Fruit fly (Drosophila melanogaster) whole organism, embryonic: ENCODE measurements around the gene CG8176.

Source experiments
- Ada2b ChIP-seq: fragments of 200-800 bp; sonication (Bioruptor generic); IDR thresholded peaks from 2 replicates; pipeline ENCODE4 v1.3.6; 2022; ENCODE audit warnings: missing biosample characterization, missing genetic modification characterization
- Atf3 ChIP-seq: fragments of 200-800 bp; sonication (Bioruptor generic); optimal IDR thresholded peaks from 3 replicates; lab custom pipeline; 2016; ENCODE audit warnings: missing biosample characterization, missing genetic modification characterization
- CG10565 ChIP-seq: fragments of 200-800 bp; sonication (Bioruptor generic); optimal IDR thresholded peaks from 3 replicates; lab custom pipeline; 2016; ENCODE audit warnings: missing biosample characterization, mild to moderate bottlenecking, missing genetic modification characterization
- CG11696 ChIP-seq: fragments of 200-800 bp; sonication (Bioruptor generic); IDR thresholded peaks from 2 replicates; pipeline ENCODE4 v1.3.6; 2022; ENCODE audit warnings: missing biosample characterization, missing genetic modification characterization
- CG13424 ChIP-seq: fragments of 200-800 bp; sonication (Bioruptor generic); optimal IDR thresholded peaks from 2 replicates; lab custom pipeline; 2019; ENCODE audit warnings: missing biosample characterization, mild to moderate bottlenecking, missing genetic modification characterization, moderate library complexity
- CG15073 ChIP-seq: fragments of 200-800 bp; sonication (Bioruptor generic); optimal IDR thresholded peaks from 2 replicates; lab custom pipeline; 2016; ENCODE audit warnings: missing biosample characterization, missing genetic modification characterization
- CG1602 ChIP-seq: fragments of 200-800 bp; sonication (Bioruptor generic); optimal IDR thresholded peaks from 3 replicates; lab custom pipeline; 2016; ENCODE audit warnings: missing biosample characterization, missing genetic modification characterization
- CG2129 ChIP-seq: fragments of 200-800 bp; sonication (Bioruptor generic); IDR thresholded peaks from 2 replicates; pipeline ENCODE4 v1.3.6; 2022; ENCODE audit warnings: missing biosample characterization, missing genetic modification characterization; ENCODE audit not compliant: partially characterized antibody
- CG2678 ChIP-seq: fragments of 200-800 bp; sonication (Bioruptor generic); optimal IDR thresholded peaks from 3 replicates; lab custom pipeline; 2019; ENCODE audit warnings: missing biosample characterization, mild to moderate bottlenecking, missing genetic modification characterization, moderate library complexity
- CG31441 ChIP-seq: fragments of 200-800 bp; sonication (Bioruptor generic); IDR thresholded peaks from 2 replicates; pipeline ENCODE4 v1.3.6; 2022; ENCODE audit warnings: missing biosample characterization, missing genetic modification characterization
- CG3281 ChIP-seq: fragments of 200-800 bp; sonication (Bioruptor generic); optimal IDR thresholded peaks from 3 replicates; lab custom pipeline; 2017; ENCODE audit warnings: missing biosample characterization, mild to moderate bottlenecking, missing genetic modification characterization
- CG33557 ChIP-seq: fragments of 200-800 bp; sonication (Bioruptor generic); optimal IDR thresholded peaks from 2 replicates; lab custom pipeline; 2019; ENCODE audit warnings: missing biosample characterization, mild to moderate bottlenecking, missing genetic modification characterization, moderate library complexity
- CG4328 ChIP-seq: fragments of 200-800 bp; sonication (Bioruptor generic); optimal IDR thresholded peaks from 3 replicates; lab custom pipeline; 2017; ENCODE audit warnings: missing biosample characterization, missing genetic modification reagents, missing genetic modification characterization
- CG4707 ChIP-seq: fragments of 200-800 bp; sonication (Bioruptor generic); optimal IDR thresholded peaks from 2 replicates; lab custom pipeline; 2018; ENCODE audit warnings: missing biosample characterization, mild to moderate bottlenecking, missing genetic modification characterization, moderate library complexity
- CG7372 ChIP-seq: fragments of 200-800 bp; sonication (Bioruptor generic); IDR thresholded peaks from 2 replicates; pipeline ENCODE4 v1.3.6; 2022; ENCODE audit warnings: missing biosample characterization, missing genetic modification characterization
- CG7556 ChIP-seq: fragments of 200-800 bp; sonication (Bioruptor generic); optimal IDR thresholded peaks from 2 replicates; lab custom pipeline; 2017; ENCODE audit warnings: missing biosample characterization, mild to moderate bottlenecking, missing genetic modification characterization
- CG8359 ChIP-seq: fragments of 200-800 bp; sonication (Bioruptor generic); optimal IDR thresholded peaks from 2 replicates; lab custom pipeline; 2017; ENCODE audit warnings: missing biosample characterization, mild to moderate bottlenecking, missing genetic modification characterization, borderline replicate concordance
- CG9437 ChIP-seq: fragments of 200-800 bp; sonication (Bioruptor generic); optimal IDR thresholded peaks from 2 replicates; lab custom pipeline; 2018; ENCODE audit warnings: missing biosample characterization, mild to moderate bottlenecking, missing genetic modification characterization
- CG9932 ChIP-seq: fragments of 200-800 bp; sonication (Bioruptor generic); IDR thresholded peaks from 2 replicates; pipeline ENCODE4 v1.3.6; 2022; ENCODE audit warnings: missing biosample characterization, missing genetic modification characterization
- Gsc ChIP-seq: fragments of 200-800 bp; sonication (Bioruptor generic); IDR thresholded peaks from 2 replicates; pipeline ENCODE4 v1.3.6; 2022; ENCODE audit warnings: missing biosample characterization, missing genetic modification characterization
- HLH3B ChIP-seq: fragments of 200-800 bp; sonication (Bioruptor generic); IDR thresholded peaks from 2 replicates; pipeline ENCODE4 v1.3.6; 2022; ENCODE audit warnings: missing biosample characterization, missing genetic modification characterization
- Hmr ChIP-seq: fragments of 200-800 bp; sonication (Bioruptor generic); optimal IDR thresholded peaks from 3 replicates; lab custom pipeline; 2017; ENCODE audit warnings: mild to moderate bottlenecking, missing biosample characterization, missing genetic modification reagents, missing genetic modification characterization
- Oaz ChIP-seq: fragments of 200-800 bp; sonication (Bioruptor generic); IDR thresholded peaks from 2 replicates; pipeline ENCODE4 v1.3.6; 2022; ENCODE audit warnings: missing biosample characterization, missing genetic modification characterization
- PHDP ChIP-seq: fragments of 200-800 bp; sonication (Bioruptor generic); optimal IDR thresholded peaks from 3 replicates; lab custom pipeline; 2018; ENCODE audit warnings: missing biosample characterization, mild to moderate bottlenecking, missing genetic modification characterization, moderate library complexity
- Pdp1 ChIP-seq, 2 experiments: fragments of 200-800 bp; sonication (Bioruptor generic); optimal IDR thresholded peaks; 3 replicates each; lab custom pipeline; 2016; ENCODE audit warnings: missing biosample characterization in 2 of 2, missing genetic modification characterization in 2 of 2, mild to moderate bottlenecking in 1 of 2, moderate library complexity in 1 of 2
- Sox102F ChIP-seq: fragments of 200-800 bp; sonication (Bioruptor generic); optimal IDR thresholded peaks from 2 replicates; lab custom pipeline; 2018; ENCODE audit warnings: missing biosample characterization, mild to moderate bottlenecking, missing genetic modification characterization, moderate library complexity
- Trl ChIP-seq, 3 experiments: fragments of >200 bp in 2 of 3; fragments of 200-800 bp in 1 of 3; sonication (Bioruptor generic) in 1 of 3; optimal IDR thresholded peaks; 2 replicates in 1 of 3; 3 replicates in 2 of 3; lab custom pipeline; 2016 to 2017; ENCODE audit warnings: missing biosample characterization in 1 of 3, missing genetic modification characterization in 1 of 3
- aop ChIP-seq: fragments of 200-800 bp; sonication (Bioruptor generic); IDR thresholded peaks from 2 replicates; pipeline ENCODE4 v1.3.6; 2022; ENCODE audit warnings: missing biosample characterization, missing genetic modification characterization
- ato ChIP-seq: fragments of 200-800 bp; sonication (Bioruptor generic); IDR thresholded peaks from 2 replicates; pipeline ENCODE4 v1.3.6; 2022; ENCODE audit warnings: missing biosample characterization, missing genetic modification characterization; ENCODE audit not compliant: partially characterized antibody
- cas ChIP-seq: fragments of 200-800 bp; sonication (Bioruptor generic); IDR thresholded peaks from 2 replicates; pipeline ENCODE4 v1.3.6; 2022; ENCODE audit warnings: missing biosample characterization, missing genetic modification characterization
- crc ChIP-seq: fragments of 200-800 bp; sonication (Bioruptor generic); optimal IDR thresholded peaks from 2 replicates; lab custom pipeline; 2016; ENCODE audit warnings: missing biosample characterization, missing genetic modification characterization
- dm ChIP-seq: fragments of 200-800 bp; sonication (Bioruptor generic); optimal IDR thresholded peaks from 3 replicates; lab custom pipeline; 2016; ENCODE audit warnings: missing biosample characterization, missing genetic modification characterization
- emc ChIP-seq: fragments of 200-800 bp; sonication (Bioruptor generic); optimal IDR thresholded peaks from 2 replicates; lab custom pipeline; 2016; ENCODE audit warnings: missing biosample characterization, missing genetic modification characterization
- ems ChIP-seq: fragments of 200-800 bp; sonication (Bioruptor generic); optimal IDR thresholded peaks from 3 replicates; lab custom pipeline; 2016; ENCODE audit warnings: missing biosample characterization, missing genetic modification characterization
- fru ChIP-seq: fragments of >200 bp; optimal IDR thresholded peaks from 2 replicates; lab custom pipeline; 2017
- gfzf ChIP-seq: fragments of 200-800 bp; sonication (Bioruptor generic); optimal IDR thresholded peaks from 2 replicates; lab custom pipeline; 2016; ENCODE audit warnings: missing biosample characterization, mild to moderate bottlenecking, missing genetic modification characterization, moderate library complexity
- jing ChIP-seq: fragments of 200-800 bp; sonication (Bioruptor generic); optimal IDR thresholded peaks from 2 replicates; lab custom pipeline; 2018; ENCODE audit warnings: missing biosample characterization, mild to moderate bottlenecking, missing genetic modification characterization
- lov ChIP-seq, 2 experiments: fragments of 200-800 bp in 1 of 2; fragments of >200 bp in 1 of 2; sonication (Bioruptor generic) in 1 of 2; IDR thresholded peaks in 1 of 2; optimal IDR thresholded peaks in 1 of 2; 2 replicates in 1 of 2; 3 replicates in 1 of 2; pipeline versions ENCODE4 v1.3.6 to Lab custom; 2017 to 2022; ENCODE audit warnings: missing biosample characterization in 1 of 2, missing genetic modification characterization in 1 of 2
- mam ChIP-seq: fragments of 200-800 bp; sonication (Bioruptor generic); optimal IDR thresholded peaks from 3 replicates; lab custom pipeline; 2016; ENCODE audit warnings: missing biosample characterization, missing genetic modification characterization
- pnt ChIP-seq: fragments of 200-800 bp; sonication (Bioruptor generic); optimal IDR thresholded peaks from 3 replicates; lab custom pipeline; 2016; ENCODE audit warnings: missing biosample characterization, missing genetic modification characterization
- salm ChIP-seq: fragments of 200-800 bp; sonication (Bioruptor generic); optimal IDR thresholded peaks from 2 replicates; lab custom pipeline; 2018; ENCODE audit warnings: missing biosample characterization, mild to moderate bottlenecking, missing genetic modification characterization
- schlank ChIP-seq: fragments of 200-800 bp; sonication (Bioruptor generic); optimal IDR thresholded peaks from 2 replicates; lab custom pipeline; 2018; ENCODE audit warnings: missing biosample characterization, mild to moderate bottlenecking, missing genetic modification characterization
- seq ChIP-seq: fragments of 200-800 bp; sonication (Bioruptor generic); IDR thresholded peaks from 2 replicates; pipeline ENCODE4 v1.3.6; 2022; ENCODE audit warnings: missing biosample characterization, missing genetic modification characterization
- stc ChIP-seq: fragments of 200-800 bp; sonication (Bioruptor generic); IDR thresholded peaks from 2 replicates; pipeline ENCODE4 v1.3.6; 2022; ENCODE audit warnings: missing biosample characterization, missing genetic modification characterization
- tin ChIP-seq: fragments of 200-800 bp; sonication (Bioruptor generic); optimal IDR thresholded peaks from 3 replicates; lab custom pipeline; 2016; ENCODE audit warnings: missing biosample characterization, missing genetic modification characterization
- trem ChIP-seq: fragments of 200-800 bp; optimal IDR thresholded peaks from 3 replicates; lab custom pipeline; 2019; ENCODE audit warnings: missing biosample characterization, mild to moderate bottlenecking, missing genetic modification characterization, moderate library complexity
- usp ChIP-seq: fragments of >200 bp; optimal IDR thresholded peaks from 2 replicates; lab custom pipeline; 2017; ENCODE audit warnings: missing biosample characterization, missing genetic modification characterization
- vfl ChIP-seq: fragments of 200-800 bp; sonication (Bioruptor generic); optimal IDR thresholded peaks from 2 replicates; lab custom pipeline; 2016; ENCODE audit warnings: missing biosample characterization, missing genetic modification characterization

Gene CG8176

dm6 chr3R:9555334-9555974, 39.6 kb downstream of the CG8176 start, which contains the start of the genes CG9386 and BckdhA (continued):
- TF ChIP-seq dm (GFP tag; lab: Kevin White, UChicago) = peak; percentile 61
- TF ChIP-seq Atf3 (GFP tag; lab: Kevin White, UChicago) = no peak
- no peak for TF ChIP-seq Oaz (GFP tag; lab: Robert Waterston, UW)
- TF ChIP-seq gfzf (GFP tag; lab: Kevin White, UChicago) = no peak
- TF ChIP-seq CG11696 (GFP tag; lab: Robert Waterston, UW) = no peak
- TF ChIP-seq tin = peak; percentile 57
- peak; percentile 30 for TF ChIP-seq CG1602 (GFP tag; lab: Kevin White, UChicago)
- TF ChIP-seq CG7372 (GFP tag; lab: Robert Waterston, UW) = peak; percentile 98
- TF ChIP-seq trem (tag; lab: Kevin White, UChicago) = peak; percentile 52
- no peak for TF ChIP-seq schlank (tag; lab: Kevin White, UChicago)
- peak; percentile 52 for TF ChIP-seq CG4328
- TF ChIP-seq lov (optimal IDR thresholded peaks at IDR 0.05; lab: Kevin White, UChicago) = no peak
- no peak for TF ChIP-seq lov (GFP tag; IDR thresholded peaks at IDR 0.05; lab: Robert Waterston, UW)
- peak; percentile 44 for TF ChIP-seq CG3281 (GFP tag; lab: Kevin White, UChicago)
- TF ChIP-seq CG4707 = no peak
- no peak for TF ChIP-seq Gsc (GFP tag; lab: Robert Waterston, UW)
- TF ChIP-seq CG9437 (GFP tag; lab: Kevin White, UChicago) = peak; percentile 77

- no peak for TF ChIP-seq salm (tag; lab: Kevin White, UChicago)
- TF ChIP-seq vfl (GFP tag; lab: Kevin White, UChicago) = peak; percentile 22
- peak; percentile 35 for TF ChIP-seq CG8359 (GFP tag; lab: Kevin White, UChicago)
- peak; percentile 1 for TF ChIP-seq emc (GFP tag; lab: Kevin White, UChicago)
- TF ChIP-seq CG33557 = peak; percentile 53
- no peak for TF ChIP-seq Trl (optimal IDR thresholded peaks at IDR 0.05; lab: Kevin White, UChicago)
- peak; percentile 79 for TF ChIP-seq Trl (GFP tag; optimal IDR thresholded peaks at IDR 0.05; lab: Kevin White, UChicago)
- peak; percentile 69 for TF ChIP-seq ems (GFP tag; lab: Kevin White, UChicago)
- peak; percentile 40; the same call in 1 of the 2 replicates for TF ChIP-seq HLH3B (GFP tag; lab: Robert Waterston, UW)
- 0 out of 2 replicates have a peak, but pooled peaks have one; percentile 18 for TF ChIP-seq Ada2b (GFP tag; lab: Robert Waterston, UW)
- TF ChIP-seq usp (GFP tag; lab: Kevin White, UChicago) = no peak
- peak; percentile 50 for TF ChIP-seq pnt (GFP tag; lab: Kevin White, UChicago)
- no peak for TF ChIP-seq fru
- no peak for TF ChIP-seq CG15073
- TF ChIP-seq CG13424 (tag; lab: Kevin White, UChicago) = peak; percentile 69
- TF ChIP-seq jing = no peak
- TF ChIP-seq aop (GFP tag; lab: Robert Waterston, UW) = no peak
- peak; percentile 83 for TF ChIP-seq CG9932 (GFP tag; lab: Robert Waterston, UW)
- peak; percentile 55 for TF ChIP-seq PHDP
- peak; percentile 64 for TF ChIP-seq Hmr
- no peak for TF ChIP-seq seq (GFP tag; lab: Robert Waterston, UW)
- TF ChIP-seq mam = peak; percentile 70
- peak; percentile 29; the same call in 1 of the 2 replicates for TF ChIP-seq cas (GFP tag; lab: Robert Waterston, UW)
- TF ChIP-seq CG10565 = no peak
- TF ChIP-seq CG2129 = no peak
- peak; percentile 64 for TF ChIP-seq CG2678 (tag; lab: Kevin White, UChicago)
- TF ChIP-seq stc (GFP tag; lab: Robert Waterston, UW) = no peak
- TF ChIP-seq CG31441 = peak; percentile 69
- TF ChIP-seq CG7556 (GFP tag; lab: Kevin White, UChicago) = peak; percentile 46
- peak; percentile 30 for TF ChIP-seq crc
- peak; percentile 59 to 83 for TF ChIP-seq Pdp1 (GFP tag; optimal IDR thresholded peaks at IDR 0.05; lab: Kevin White, UChicago)
- no peak for TF ChIP-seq ato (GFP tag; lab: Robert Waterston, UW)
- TF ChIP-seq Sox102F (GFP tag; lab: Kevin White, UChicago) = no peak
Measured at dm6 chr3R:9559413-9560014, 43.7 kb downstream of the CG8176 start, which contains the start of the genes AP-1mu and MBD-like. Gene AP-1mu, minus strand, starts transcription at chr3R:9559525. Gene MBD-like, plus strand, starts transcription at chr3R:9559760.
